Fruit fly (Drosophila melanogaster): ENCODE results near the gene CG11162.

CG11162 gene

DNA sequence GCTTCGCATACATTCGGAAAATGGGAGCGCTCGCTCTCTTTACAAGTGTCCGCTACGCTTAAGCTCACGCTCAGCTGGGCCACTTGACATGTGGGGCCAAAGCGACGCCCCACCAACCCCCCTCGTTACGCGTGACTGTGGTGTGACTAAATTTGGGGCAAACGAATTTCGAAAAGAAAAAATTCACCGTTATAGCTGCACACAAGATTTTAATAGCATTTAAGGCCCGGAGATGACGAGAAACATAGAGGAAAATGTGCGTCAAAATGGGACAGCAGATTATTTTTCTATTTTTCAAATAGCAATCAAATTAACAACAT lies 36.0 kb upstream of the CG11162 start:
- 0 out of 2 replicates have a peak, but pooled peaks have one; percentile 1 for TF ChIP-seq CG42726 (GFP tag; IDR thresholded peaks at IDR 0.05; ENCODE audit: partially characterized antibody)
- TF ChIP-seq Bgb (GFP tag; IDR thresholded peaks at IDR 0.05; ENCODE audit: partially characterized antibody), result 0 out of 2 replicates have a peak, but pooled peaks have one; percentile 5
- 0 out of 4 replicates have a peak, but pooled peaks have one; percentile 33 for TF ChIP-seq chinmo (GFP tag; IDR thresholded peaks at IDR 0.05; ENCODE audit: partially characterized antibody)
- TF ChIP-seq Fer3 (tag; optimal IDR thresholded peaks at IDR 0.05), result no peak
- TF ChIP-seq mld (GFP tag; IDR thresholded peaks at IDR 0.05; ENCODE audit: partially characterized antibody), result no peak
- TF ChIP-seq vnd (GFP tag; IDR thresholded peaks at IDR 0.05; ENCODE audit: partially characterized antibody), result peak; percentile 53; the same call in 1 of the 3 replicates
- no peak for TF ChIP-seq CG3407 (GFP tag; optimal IDR thresholded peaks at IDR 0.05)
- no peak for TF ChIP-seq CG13123 (GFP tag; optimal IDR thresholded peaks at IDR 0.05)
- TF ChIP-seq Oaz (GFP tag; IDR thresholded peaks at IDR 0.05), result no peak
- 0 out of 3 replicates have a peak, but pooled peaks have one; percentile 3 for TF ChIP-seq knrl (GFP tag; IDR thresholded peaks at IDR 0.05; ENCODE audit: partially characterized antibody)
- TF ChIP-seq E2f2 (GFP tag; IDR thresholded peaks at IDR 0.05), result 0 out of 2 replicates have a peak, but pooled peaks have one; percentile 0
- TF ChIP-seq CG17361 (GFP tag; IDR thresholded peaks at IDR 0.05), result no peak; the same call in 2 of the 3 replicates
- TF ChIP-seq bbx (GFP tag; IDR thresholded peaks at IDR 0.05; ENCODE audit: partially characterized antibody), result 0 out of 2 replicates have a peak, but pooled peaks have one; percentile 23
- TF ChIP-seq crol (GFP tag; IDR thresholded peaks at IDR 0.05), result peak; percentile 92
- 0 out of 3 replicates have a peak, but pooled peaks have one; percentile 1 for TF ChIP-seq Opbp (GFP tag; IDR thresholded peaks at IDR 0.05; ENCODE audit: partially characterized antibody)
- peak in 1 of 2 experiments; percentile 42 for TF ChIP-seq Trl (optimal IDR thresholded peaks at IDR 0.05)
- TF ChIP-seq Trl (GFP tag; optimal IDR thresholded peaks at IDR 0.05), result no peak
- no peak for TF ChIP-seq Usf (GFP tag; optimal IDR thresholded peaks at IDR 0.05)
- TF ChIP-seq kni (GFP tag; optimal IDR thresholded peaks at IDR 0.05), result peak; percentile 90
- TF ChIP-seq CG17568 (GFP tag; optimal IDR thresholded peaks at IDR 0.05), result no peak
- no peak for TF ChIP-seq CG4854 (GFP tag; optimal IDR thresholded peaks at IDR 0.05)
- peak; percentile 58 for TF ChIP-seq CG3995 (GFP tag; optimal IDR thresholded peaks at IDR 0.05)
- no peak for TF ChIP-seq CG12104 (GFP tag; optimal IDR thresholded peaks at IDR 0.05)
- TF ChIP-seq Mes4 (GFP tag; optimal IDR thresholded peaks at IDR 0.05), result no peak
- no peak for TF ChIP-seq BtbVII (GFP tag; optimal IDR thresholded peaks at IDR 0.05)
- TF ChIP-seq zen (tag; optimal IDR thresholded peaks at IDR 0.05), result no peak
- no peak for TF ChIP-seq CG18011 (GFP tag; optimal IDR thresholded peaks at IDR 0.05)
- TF ChIP-seq HLH4C (GFP tag; IDR thresholded peaks at IDR 0.05; ENCODE audit: partially characterized antibody), result 0 out of 3 replicates have a peak, but pooled peaks have one; percentile 5
- TF ChIP-seq sug (tag; optimal IDR thresholded peaks at IDR 0.05), result peak; percentile 73
- 0 out of 3 replicates have a peak, but pooled peaks have one; percentile 3 for TF ChIP-seq CG6791 (GFP tag; IDR thresholded peaks at IDR 0.05; ENCODE audit: partially characterized antibody)
- TF ChIP-seq gem (tag; optimal IDR thresholded peaks at IDR 0.05), result no peak

DNA sequence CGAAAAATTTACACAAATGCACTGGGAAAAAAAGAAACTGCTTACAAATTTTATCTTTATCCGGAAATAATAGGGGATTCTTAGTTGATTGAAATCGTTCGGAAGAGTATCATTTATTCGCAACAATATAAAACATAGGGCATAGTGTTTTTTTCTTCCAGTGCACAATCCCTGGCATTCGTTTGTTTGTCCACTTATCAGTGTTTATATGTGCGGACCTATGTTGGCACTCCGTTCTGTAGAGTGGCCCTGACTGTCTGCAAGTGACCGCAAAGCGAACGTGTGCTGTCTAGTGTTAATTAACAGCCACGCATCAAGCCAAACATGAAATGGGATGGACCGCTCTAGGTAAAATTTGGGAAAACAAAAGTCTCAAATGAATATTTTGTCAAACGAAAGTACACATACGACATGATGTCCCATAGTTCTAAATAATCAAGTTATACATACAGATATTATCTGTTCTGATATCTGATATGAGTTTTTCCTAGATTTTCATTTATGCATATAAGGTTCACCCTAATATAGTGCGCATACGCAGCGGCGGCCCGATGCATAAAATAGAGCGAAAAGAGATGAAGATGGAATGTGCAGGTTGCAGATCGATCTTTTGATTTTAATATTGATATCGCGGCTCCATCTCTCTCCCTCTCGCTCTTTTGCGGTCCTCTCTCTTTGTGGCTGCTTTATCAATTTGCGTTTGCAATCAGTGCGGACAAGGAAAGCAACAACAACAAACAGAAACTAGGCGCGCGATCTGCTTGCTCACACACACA lies 35.4 kb upstream of the CG11162 start:
- TF ChIP-seq CG8944 (GFP tag; optimal IDR thresholded peaks at IDR 0.05) (peak; percentile 96), grau (tag; optimal IDR thresholded peaks at IDR 0.05) (peak; percentile 93), CG9609 (GFP tag; optimal IDR thresholded peaks at IDR 0.05) (peak; percentile 96), Dp (GFP tag; optimal IDR thresholded peaks at IDR 0.05) (peak; percentile 15), insv (GFP tag; optimal IDR thresholded peaks at IDR 0.05) (peak in 1 of 2 experiments; percentile 47), toy (GFP tag; IDR thresholded peaks at IDR 0.05) (peak; percentile 84), CG10654 (GFP tag; optimal IDR thresholded peaks at IDR 0.05) (peak; percentile 88), CG1233 (GFP tag; optimal IDR thresholded peaks at IDR 0.05) (peak; percentile 94), CG1647 (GFP tag; optimal IDR thresholded peaks at IDR 0.05) (peak; percentile 94), CG4730 (GFP tag; IDR thresholded peaks at IDR 0.05) (peak; percentile 90), CG4707 (GFP tag; optimal IDR thresholded peaks at IDR 0.05) (peak; percentile 51), fd102C (GFP tag; optimal IDR thresholded peaks at IDR 0.05) (peak; percentile 58), kah (GFP tag; optimal IDR thresholded peaks at IDR 0.05) (peak; percentile 39), CG8089 (GFP tag; optimal IDR thresholded peaks at IDR 0.05) (peak; percentile 93), nmo (GFP tag; optimal IDR thresholded peaks at IDR 0.05) (peak; percentile 92), CG4282 (GFP tag; optimal IDR thresholded peaks at IDR 0.05) (peak; percentile 94), CG30431 (GFP tag; optimal IDR thresholded peaks at IDR 0.05) (peak; percentile 89), CG2116 (GFP tag; optimal IDR thresholded peaks at IDR 0.05) (peak; percentile 69)
